Worm (Caenorhabditis elegans) whole organism, L1 larva: Measurements from ENCODE around the gene B0228.6.
A peak's percentile ranks its signal among the peaks of the same experiment; 100 is the strongest.

ENCODE experiments used
- C16A3.4 ChIP-seq: fragments of 150-350 bp; optimal IDR thresholded peaks from 2 replicates; lab custom pipeline; 2014; ENCODE audit warnings: missing biosample characterization, missing genetic modification characterization
- F16B12.6 ChIP-seq: fragments of 150-350 bp; optimal IDR thresholded peaks from 2 replicates; lab custom pipeline; 2014; ENCODE audit warnings: missing biosample characterization, missing genetic modification characterization
- alr-1 ChIP-seq: fragments of 200-800 bp; sonication (Bioruptor generic); optimal IDR thresholded peaks from 2 replicates; lab custom pipeline; 2018; ENCODE audit warnings: borderline replicate concordance, mild to moderate bottlenecking, missing genetic modification characterization, missing compliant biosample characterization
- aly-2 ChIP-seq: fragments of 150-350 bp; optimal IDR thresholded peaks from 2 replicates; lab custom pipeline; 2014; ENCODE audit warnings: missing biosample characterization, missing genetic modification characterization
- ama-1 ChIP-seq: fragments of 150-350 bp; optimal IDR thresholded peaks from 2 replicates; lab custom pipeline; 2014
- ceh-8 ChIP-seq: fragments of 200-800 bp; sonication (Bioruptor generic); optimal IDR thresholded peaks from 2 replicates; lab custom pipeline; 2018; ENCODE audit warnings: mild to moderate bottlenecking, missing genetic modification characterization, moderate library complexity, missing compliant biosample characterization
- efl-1 ChIP-seq, 4 experiments: fragments of 150-350 bp; optimal IDR thresholded peaks in 3 of 4; peaks in 1 of 4; 1 replicate in 1 of 4; 2 replicates in 3 of 4; lab custom pipeline; 2014; ENCODE audit warnings: missing biosample characterization in 2 of 4, missing genetic modification characterization in 2 of 4, missing genetic modification reagents in 2 of 4
- efl-3 ChIP-seq: fragments of 200-800 bp; sonication (Bioruptor generic); optimal IDR thresholded peaks from 2 replicates; lab custom pipeline; 2018; ENCODE audit warnings: mild to moderate bottlenecking, missing genetic modification characterization, missing compliant biosample characterization
- egl-13 ChIP-seq: sonication (generic microtip); optimal IDR thresholded peaks from 2 replicates; lab custom pipeline; 2016; ENCODE audit warnings: missing genotype, missing genetic modification reagents, missing genetic modification characterization, missing compliant biosample characterization
- elt-2 ChIP-seq: sonication (generic microtip); optimal IDR thresholded peaks from 2 replicates; lab custom pipeline; 2016; ENCODE audit warnings: missing genetic modification characterization, mild to moderate bottlenecking, inconsistent platforms, missing compliant biosample characterization, missing genetic modification reagents
- fkh-4 ChIP-seq: sonication (generic microtip); optimal IDR thresholded peaks from 2 replicates; lab custom pipeline; 2016; ENCODE audit warnings: missing compliant biosample characterization, missing genetic modification characterization, borderline replicate concordance
- fkh-8 ChIP-seq: sonication (generic microtip); optimal IDR thresholded peaks from 2 replicates; lab custom pipeline; 2016; ENCODE audit warnings: mild to moderate bottlenecking, missing genetic modification characterization, missing compliant biosample characterization
- fos-1 ChIP-seq: fragments of 150-350 bp; optimal IDR thresholded peaks from 2 replicates; lab custom pipeline; 2014; ENCODE audit warnings: missing biosample characterization, missing genetic modification characterization
- grh-1 ChIP-seq: fragments of 200-800 bp; sonication (Bioruptor generic); IDR thresholded peaks from 2 replicates; pipeline ENCODE4 v1.3.6; 2022; ENCODE audit warnings: missing genetic modification reagents, missing genetic modification characterization, missing compliant biosample characterization
- hlh-17 ChIP-seq: fragments of 200-800 bp; sonication (Bioruptor generic); optimal IDR thresholded peaks from 2 replicates; lab custom pipeline; 2018; ENCODE audit warnings: missing genetic modification characterization, mild to moderate bottlenecking, missing compliant biosample characterization, moderate library complexity, borderline replicate concordance
- hpl-2 ChIP-seq: fragments of 150-350 bp; optimal IDR thresholded peaks from 2 replicates; lab custom pipeline; 2014; ENCODE audit warnings: missing biosample characterization, missing genetic modification reagents, missing genetic modification characterization
- lin-13 ChIP-seq: fragments of 150-350 bp; optimal IDR thresholded peaks from 2 replicates; lab custom pipeline; 2014; ENCODE audit warnings: missing biosample characterization, missing genetic modification reagents, missing genetic modification characterization
- lin-14 ChIP-seq: fragments of 200-800 bp; sonication (Bioruptor generic); optimal IDR thresholded peaks from 2 replicates; lab custom pipeline; 2018; ENCODE audit warnings: mild to moderate bottlenecking, missing genetic modification characterization, moderate library complexity, missing compliant biosample characterization
- mdl-1 ChIP-seq, 2 experiments: fragments of 150-350 bp; optimal IDR thresholded peaks; 2 replicates each; lab custom pipeline; 2014 to 2017; ENCODE audit warnings: missing biosample characterization in 2 of 2, missing genetic modification characterization in 2 of 2, inconsistent platforms in 1 of 2
- nhr-76 ChIP-seq: sonication (generic microtip); optimal IDR thresholded peaks from 2 replicates; lab custom pipeline; 2017; ENCODE audit warnings: missing biosample characterization, missing genetic modification characterization
- nhr-77 ChIP-seq: fragments of 150-350 bp; optimal IDR thresholded peaks from 2 replicates; lab custom pipeline; 2014; ENCODE audit warnings: missing biosample characterization, missing genetic modification characterization
- skn-1 ChIP-seq: fragments of 150-350 bp; optimal IDR thresholded peaks from 2 replicates; lab custom pipeline; 2014; ENCODE audit warnings: missing biosample characterization, missing genetic modification characterization
- tbx-2 ChIP-seq: sonication (generic microtip); optimal IDR thresholded peaks from 2 replicates; lab custom pipeline; 2016; ENCODE audit warnings: missing genetic modification characterization, missing compliant biosample characterization
- unc-30 ChIP-seq: sonication (generic microtip); optimal IDR thresholded peaks from 2 replicates; lab custom pipeline; 2017; ENCODE audit warnings: missing biosample characterization, missing genetic modification characterization

B0228.6 gene

ce11 chrII:7708540-7708939, 46.4 kb downstream of the B0228.6 start, which contains the start of gene B0495.9 (continued):
- TF ChIP-seq grh-1 (GFP tag; lab: Robert Waterston, UW) (no peak), fos-1 (no peak), nhr-76 (tag; lab: Kevin White, UChicago) (peak; percentile 19)

- TF ChIP-seq nhr-76 (tag; lab: Kevin White, UChicago): no peak
- TF ChIP-seq hpl-2 (GFP tag; lab: Kevin White, UChicago): no peak
- no peak for TF ChIP-seq unc-30 (tag; lab: Kevin White, UChicago)
- TF ChIP-seq hlh-17 (GFP tag; lab: Kevin White, UChicago): no peak
- TF ChIP-seq ama-1 (lab: Kevin White, UChicago): no peak
- TF ChIP-seq aly-2 (tag; lab: Kevin White, UChicago): no peak
- no peak for TF ChIP-seq skn-1 (tag; lab: Kevin White, UChicago)
These were observed 47.6 kb downstream of the B0228.6 start, which contains the start of gene luc-7L for ce11 chrII:7707383-7707782. TSS of gene luc-7L (minus strand) at chrII:7707483.

ce11 chrII:7705152-7705551, 49.8 kb downstream of the B0228.6 start, which contains the start of gene B0495.7:
TSS of gene B0495.7 (minus strand) at chrII:7705233.
- no peak for TF ChIP-seq efl-1 (optimal IDR thresholded peaks at IDR 0.05; lab: Kevin White, UChicago)
- TF ChIP-seq efl-1 (GFP tag; optimal IDR thresholded peaks at IDR 0.05 in 1 of 2; lab: Kevin White, UChicago): peak in 1 of 2 experiments; percentile 56
- TF ChIP-seq elt-2 (tag; lab: Kevin White, UChicago): peak; percentile 17
- no peak for TF ChIP-seq tbx-2 (tag; lab: Kevin White, UChicago)

- no peak for TF ChIP-seq C16A3.4 (tag; lab: Kevin White, UChicago)
- TF ChIP-seq lin-13 (GFP tag; lab: Kevin White, UChicago): no peak
- TF ChIP-seq nhr-77: no peak
- TF ChIP-seq fkh-4: no peak
- TF ChIP-seq efl-1 (optimal IDR thresholded peaks at IDR 0.05; lab: Kevin White, UChicago): no peak
- no peak for TF ChIP-seq efl-1 (GFP tag; optimal IDR thresholded peaks at IDR 0.05 in 1 of 2; lab: Kevin White, UChicago)
- TF ChIP-seq egl-13 (tag; lab: Kevin White, UChicago): no peak
- TF ChIP-seq hpl-2 (GFP tag; lab: Kevin White, UChicago): no peak
- TF ChIP-seq unc-30 (tag; lab: Kevin White, UChicago): no peak
- TF ChIP-seq alr-1 (tag; lab: Kevin White, UChicago): no peak
- no peak for TF ChIP-seq nhr-76 (tag; lab: Kevin White, UChicago)
- TF ChIP-seq ceh-8 (GFP tag; lab: Kevin White, UChicago): no peak
- no peak for TF ChIP-seq hlh-17 (GFP tag; lab: Kevin White, UChicago)
- no peak for TF ChIP-seq fkh-8 (tag; lab: Kevin White, UChicago)
- no peak for TF ChIP-seq lin-14 (GFP tag; lab: Kevin White, UChicago)
- TF ChIP-seq efl-3 (GFP tag; lab: Kevin White, UChicago): no peak
- no peak for TF ChIP-seq mdl-1 (tag; optimal IDR thresholded peaks at IDR 0.05; lab: Kevin White, UChicago)
- TF ChIP-seq F16B12.6 (tag; lab: Kevin White, UChicago): no peak
These were observed 50.6 kb downstream of the B0228.6 start for ce11 chrII:7704387-7704786.
